Fruit fly (Drosophila melanogaster): ENCODE measurements around the gene cype.

cype gene

dm6 chr2L:5291869-5292642, 35.0 kb upstream of the cype start (continued):
- TF ChIP-seq CG10631 (GFP tag; optimal IDR thresholded peaks at IDR 0.05) (no peak), eg (GFP tag; IDR thresholded peaks at IDR 0.05) (peak; percentile 5; the same call in 1 of the 3 replicates), lz (GFP tag; optimal IDR thresholded peaks at IDR 0.05) (no peak), CG8119 (GFP tag; IDR thresholded peaks at IDR 0.05) (no peak), CG4318 (GFP tag; optimal IDR thresholded peaks at IDR 0.05) (no peak), OdsH (GFP tag; optimal IDR thresholded peaks at IDR 0.05) (no peak), dsx (GFP tag; optimal IDR thresholded peaks at IDR 0.05; ENCODE audit: poor library complexity, severe bottlenecking) (peak; percentile 66), Met (GFP tag; optimal IDR thresholded peaks at IDR 0.05) (no peak), Eip78C (GFP tag) (no peak), esn (GFP tag; optimal IDR thresholded peaks at IDR 0.05) (no peak), CG6792 (GFP tag; optimal IDR thresholded peaks at IDR 0.05) (no peak), Lpt (GFP tag; optimal IDR thresholded peaks at IDR 0.05) (peak; percentile 25), Ets21C (GFP tag; optimal IDR thresholded peaks at IDR 0.05) (no peak)

dm6 chr2L:5292643-5292963, 34.4 kb upstream of the cype start:
- TF ChIP-seq CG6163 (GFP tag; IDR thresholded peaks at IDR 0.05) (peak; percentile 91), CG8119 (GFP tag; IDR thresholded peaks at IDR 0.05) (peak; percentile 78), CG3919 (GFP tag; optimal IDR thresholded peaks at IDR 0.05) (peak; percentile 91), salr (GFP tag; optimal IDR thresholded peaks at IDR 0.05) (peak; percentile 60 to 94), lz (GFP tag; optimal IDR thresholded peaks at IDR 0.05) (peak; percentile 94), Lpt (GFP tag; optimal IDR thresholded peaks at IDR 0.05) (peak; percentile 33), CG9139 (GFP tag; optimal IDR thresholded peaks at IDR 0.05) (peak; percentile 90), fd59A (GFP tag; optimal IDR thresholded peaks at IDR 0.05) (peak; percentile 95), CG8319 (GFP tag; optimal IDR thresholded peaks at IDR 0.05) (peak; percentile 93), Met (GFP tag; optimal IDR thresholded peaks at IDR 0.05) (peak; percentile 94), ss (GFP tag; optimal IDR thresholded peaks at IDR 0.05) (peak; percentile 72 to 94), CG31627 (GFP tag; optimal IDR thresholded peaks at IDR 0.05) (peak; percentile 95), CG11902 (GFP tag; optimal IDR thresholded peaks at IDR 0.05) (peak; percentile 94), dac (GFP tag; optimal IDR thresholded peaks at IDR 0.05) (no peak), CG10631 (GFP tag; optimal IDR thresholded peaks at IDR 0.05) (peak; percentile 96), cyc (GFP tag; optimal IDR thresholded peaks at IDR 0.05) (peak; percentile 95), Eip78C (GFP tag) (peak; percentile 99), spab (GFP tag; optimal IDR thresholded peaks at IDR 0.05) (peak; percentile 94), CG10669 (GFP tag; optimal IDR thresholded peaks at IDR 0.05) (peak; percentile 98), Blimp-1 (GFP tag; optimal IDR thresholded peaks at IDR 0.05) (peak; percentile 55), CG3032 (tag; optimal IDR thresholded peaks at IDR 0.05) (peak; percentile 98), esn (GFP tag; optimal IDR thresholded peaks at IDR 0.05) (peak; percentile 94), eg (GFP tag; IDR thresholded peaks at IDR 0.05) (peak; percentile 78), CG32006 (GFP tag; optimal IDR thresholded peaks at IDR 0.05) (peak; percentile 74), Sox102F (GFP tag; optimal IDR thresholded peaks at IDR 0.05) (peak; percentile 95), net (GFP tag; optimal IDR thresholded peaks at IDR 0.05) (peak; percentile 86), Hr38 (GFP tag; optimal IDR thresholded peaks at IDR 0.05) (no peak), OdsH (GFP tag; optimal IDR thresholded peaks at IDR 0.05) (peak; percentile 93), Ets96B (tag; optimal IDR thresholded peaks at IDR 0.05) (peak; percentile 98), acj6 (GFP tag; optimal IDR thresholded peaks at IDR 0.05) (peak; percentile 94), Ets21C (GFP tag; optimal IDR thresholded peaks at IDR 0.05) (peak; percentile 89), CG4318 (GFP tag; optimal IDR thresholded peaks at IDR 0.05) (peak; percentile 53), vri (GFP tag; optimal IDR thresholded peaks at IDR 0.05) (no peak), Sox14 (GFP tag; optimal IDR thresholded peaks at IDR 0.05) (peak; percentile 74), CG6276 (GFP tag; optimal IDR thresholded peaks at IDR 0.05) (peak; percentile 44), CG11762 (GFP tag; optimal IDR thresholded peaks at IDR 0.05; ENCODE audit: insufficient read depth) (peak; percentile 90), fkh (GFP tag; optimal IDR thresholded peaks at IDR 0.05) (no peak), CG8632 (GFP tag; optimal IDR thresholded peaks at IDR 0.05) (peak; percentile 94), CG15336 (GFP tag; IDR thresholded peaks at IDR 0.05) (peak; percentile 77), Hr4 (GFP tag; optimal IDR thresholded peaks at IDR 0.05) (peak; percentile 73), topi (GFP tag; optimal IDR thresholded peaks at IDR 0.05) (peak; percentile 95), CG1621 (tag; optimal IDR thresholded peaks at IDR 0.05) (peak; percentile 93), fd85E (GFP tag; optimal IDR thresholded peaks at IDR 0.05) (peak; percentile 82), achi (GFP tag; optimal IDR thresholded peaks at IDR 0.05) (peak; percentile 92), Eip75B (GFP tag; optimal IDR thresholded peaks at IDR 0.05) (peak; percentile 91)
